Fruit fly (Drosophila melanogaster): ENCODE data around the gene CG14937.
A peak's percentile ranks its signal among the peaks of the same experiment; 100 is the strongest.

CG14937 gene

dm6 chr2L:11808327-11808701, 14.4 kb upstream of the CG14937 start:
- TF ChIP-seq Myc (optimal IDR thresholded peaks at IDR 0.05) (peak; percentile 100), CrebA (GFP tag; optimal IDR thresholded peaks at IDR 0.05; ENCODE audit: borderline replicate concordance) (no peak), br (GFP tag; optimal IDR thresholded peaks at IDR 0.05) (no peak), sage (GFP tag; optimal IDR thresholded peaks at IDR 0.05) (no peak)

- peak; percentile 100 for TF ChIP-seq psq (GFP tag; optimal IDR thresholded peaks at IDR 0.05)
- peak; percentile 58 for TF ChIP-seq jim (GFP tag; optimal IDR thresholded peaks at IDR 0.05)
- TF ChIP-seq sage (GFP tag; optimal IDR thresholded peaks at IDR 0.05) = peak; percentile 41
- TF ChIP-seq br (GFP tag; optimal IDR thresholded peaks at IDR 0.05) = peak; percentile 63
- TF ChIP-seq GATAd (GFP tag; optimal IDR thresholded peaks at IDR 0.05) = no peak
- TF ChIP-seq Vsx2 (GFP tag; optimal IDR thresholded peaks at IDR 0.05; ENCODE audit: partially characterized antibody) = peak; percentile 89
- TF ChIP-seq dmrt93B (GFP tag; optimal IDR thresholded peaks at IDR 0.05) = no peak
- TF ChIP-seq rgr (GFP tag; optimal IDR thresholded peaks at IDR 0.05) = peak; percentile 19
- TF ChIP-seq lola (GFP tag; optimal IDR thresholded peaks at IDR 0.05) = no peak
- peak; percentile 36 to 58 for TF ChIP-seq dl (GFP tag; optimal IDR thresholded peaks at IDR 0.05; ENCODE audit: insufficient read depth in 1 of 2, partially characterized antibody in 2 of 2)
- TF ChIP-seq CrebA (GFP tag; optimal IDR thresholded peaks at IDR 0.05; ENCODE audit: borderline replicate concordance) = peak; percentile 61
- TF ChIP-seq Dif (GFP tag; optimal IDR thresholded peaks at IDR 0.05; ENCODE audit: partially characterized antibody) = peak; percentile 80
- peak; percentile 62 for TF ChIP-seq Sp1 (GFP tag; optimal IDR thresholded peaks at IDR 0.05)
- no peak for TF ChIP-seq Dfd (GFP tag; optimal IDR thresholded peaks at IDR 0.05)
- TF ChIP-seq pan (optimal IDR thresholded peaks at IDR 0.05) = no peak
- TF ChIP-seq Jra (GFP tag; optimal IDR thresholded peaks at IDR 0.05) = peak; percentile 50
- TF ChIP-seq h (GFP tag; optimal IDR thresholded peaks at IDR 0.05) = peak; percentile 71
- no peak for TF ChIP-seq dsf (GFP tag; optimal IDR thresholded peaks at IDR 0.05; ENCODE audit: borderline replicate concordance)
- TF ChIP-seq Abd-B (GFP tag; optimal IDR thresholded peaks at IDR 0.05) = no peak
- TF ChIP-seq CG9705 (GFP tag; optimal IDR thresholded peaks at IDR 0.05) = peak; percentile 24
- TF ChIP-seq usp (GFP tag; optimal IDR thresholded peaks at IDR 0.05) = no peak
- TF ChIP-seq OdsH (GFP tag; optimal IDR thresholded peaks at IDR 0.05) = peak; percentile 30
- no peak for TF ChIP-seq HLH106 (tag; optimal IDR thresholded peaks at IDR 0.05)
- TF ChIP-seq Myc (optimal IDR thresholded peaks at IDR 0.05) = no peak
- TF ChIP-seq Hr78 (GFP tag; optimal IDR thresholded peaks at IDR 0.05) = no peak
- TF ChIP-seq sv (GFP tag; optimal IDR thresholded peaks at IDR 0.05) = no peak
- TF ChIP-seq Rel (GFP tag; optimal IDR thresholded peaks at IDR 0.05) = no peak
- peak; percentile 80 for TF ChIP-seq Rel (tag; optimal IDR thresholded peaks at IDR 0.05)
- TF ChIP-seq fru (GFP tag; optimal IDR thresholded peaks at IDR 0.05) = peak; percentile 62
- TF ChIP-seq CG32264 (GFP tag; optimal IDR thresholded peaks at IDR 0.05) = peak; percentile 12
- no peak for TF ChIP-seq Mio (GFP tag; optimal IDR thresholded peaks at IDR 0.05)
- no peak for TF ChIP-seq tai (GFP tag; optimal IDR thresholded peaks at IDR 0.05)
- peak; percentile 92 for TF ChIP-seq Hr83 (GFP tag; optimal IDR thresholded peaks at IDR 0.05; ENCODE audit: poor library complexity, severe bottlenecking)
- TF ChIP-seq Hnf4 (GFP tag; optimal IDR thresholded peaks at IDR 0.05) = peak; percentile 67
- no peak for TF ChIP-seq woc (GFP tag; optimal IDR thresholded peaks at IDR 0.05)
- TF ChIP-seq ey (GFP tag; optimal IDR thresholded peaks at IDR 0.05) = peak; percentile 6
- TF ChIP-seq brk (GFP tag; optimal IDR thresholded peaks at IDR 0.05) = peak; percentile 74
- peak; percentile 62 for TF ChIP-seq N (GFP tag; optimal IDR thresholded peaks at IDR 0.05)
- TF ChIP-seq foxo (GFP tag; optimal IDR thresholded peaks at IDR 0.05) = peak; percentile 20 to 51
Observed at dm6 chr2L:11807697-11808226, 13.9 kb upstream of the CG14937 start.
